Fruit fly (Drosophila melanogaster): ENCODE measurements around the gene PolrMT.

The PolrMT gene

DNA sequence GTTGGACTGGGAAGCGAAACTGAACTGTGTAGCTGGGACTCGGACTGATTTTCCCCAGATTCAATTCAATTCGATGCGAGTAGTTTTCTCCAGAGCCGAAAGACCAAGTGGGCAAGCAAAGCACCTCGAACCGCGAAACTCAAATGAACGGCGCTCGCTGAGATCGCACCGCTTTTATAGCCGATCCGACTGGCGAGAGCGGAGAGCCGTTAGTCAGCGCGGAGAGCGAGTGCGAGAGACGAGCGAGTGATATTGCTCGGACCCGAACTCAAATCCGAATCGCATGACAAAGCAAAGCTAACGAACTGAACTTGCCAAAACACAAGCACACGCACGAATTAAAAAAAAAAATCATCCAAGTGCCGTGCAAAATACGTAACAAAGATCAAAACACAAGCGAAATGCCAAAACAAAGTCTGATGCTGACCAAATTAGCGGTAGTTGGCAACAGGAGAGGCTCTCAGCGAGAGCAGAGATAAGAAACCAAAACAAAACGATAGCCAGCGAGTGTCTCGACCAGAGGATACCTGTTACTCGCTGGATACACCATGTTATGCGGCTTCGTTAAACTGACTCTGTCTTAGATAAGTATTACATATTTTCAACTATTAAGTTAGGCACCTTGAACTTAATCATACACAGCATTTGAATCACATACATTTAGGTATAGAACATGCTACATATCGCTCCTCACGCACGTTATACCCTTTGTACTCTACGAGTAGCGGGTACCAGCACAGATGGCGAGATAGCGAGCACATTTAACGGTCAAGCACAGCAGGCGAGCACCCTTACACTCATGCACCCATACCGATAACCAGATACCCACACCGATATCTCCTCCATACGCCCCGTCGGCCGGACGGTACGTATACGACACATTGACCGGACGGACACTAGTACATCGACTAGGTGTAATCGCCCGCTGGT lies 11.0 kb upstream of the PolrMT start (continued):
- TF ChIP-seq Med (GFP tag) (peak; percentile 91), Xrp1 (GFP tag; IDR thresholded peaks at IDR 0.05) (peak; percentile 75), Ets97D (GFP tag; optimal IDR thresholded peaks at IDR 0.05) (peak; percentile 44), gt (GFP tag; IDR thresholded peaks at IDR 0.05) (no peak), Gsc (GFP tag; IDR thresholded peaks at IDR 0.05) (0 out of 2 replicates have a peak, but pooled peaks have one; percentile 6), CG10209 (GFP tag; optimal IDR thresholded peaks at IDR 0.05) (peak; percentile 72), gsb (GFP tag; IDR thresholded peaks at IDR 0.05) (peak; percentile 55; the same call in 1 of the 2 replicates), jing (GFP tag; optimal IDR thresholded peaks at IDR 0.05) (peak; percentile 47), CG12219 (GFP tag; optimal IDR thresholded peaks at IDR 0.05) (peak; percentile 58), CG30403 (GFP tag; optimal IDR thresholded peaks at IDR 0.05) (peak; percentile 69), stwl (tag; optimal IDR thresholded peaks at IDR 0.05) (peak; percentile 4), chinmo (GFP tag; IDR thresholded peaks at IDR 0.05; ENCODE audit: partially characterized antibody) (peak; percentile 76; the same call in 2 of the 4 replicates), CG12104 (GFP tag; optimal IDR thresholded peaks at IDR 0.05) (peak; percentile 47), Fer2 (tag; optimal IDR thresholded peaks at IDR 0.05) (no peak), onecut (GFP tag; IDR thresholded peaks at IDR 0.05) (no peak; the same call in 1 of the 2 replicates), CG31224 (GFP tag; IDR thresholded peaks at IDR 0.05) (peak; percentile 74), ssp (GFP tag; IDR thresholded peaks at IDR 0.05) (peak; percentile 60), B-H2 (GFP tag; optimal IDR thresholded peaks at IDR 0.05) (peak; percentile 10), da (GFP tag; optimal IDR thresholded peaks at IDR 0.05) (peak; percentile 16), ham (GFP tag; IDR thresholded peaks at IDR 0.05) (no peak), cas (GFP tag; IDR thresholded peaks at IDR 0.05) (0 out of 2 replicates have a peak, but pooled peaks have one; percentile 18), zen2 (GFP tag; IDR thresholded peaks at IDR 0.05; ENCODE audit: partially characterized antibody) (peak; percentile 43; the same call in 1 of the 3 replicates), tll (GFP tag; optimal IDR thresholded peaks at IDR 0.05) (no peak), CG5180 (GFP tag; optimal IDR thresholded peaks at IDR 0.05) (no peak), CG14965 (GFP tag; optimal IDR thresholded peaks at IDR 0.05; ENCODE audit: borderline replicate concordance) (no peak), CG2889 (GFP tag; IDR thresholded peaks at IDR 0.05) (no peak), Six4 (GFP tag; optimal IDR thresholded peaks at IDR 0.05) (peak; percentile 63), CG5953 (GFP tag; IDR thresholded peaks at IDR 0.05) (0 out of 2 replicates have a peak, but pooled peaks have one; percentile 29), Taf1 (GFP tag; IDR thresholded peaks at IDR 0.05) (peak; percentile 55), lbe (GFP tag; optimal IDR thresholded peaks at IDR 0.05) (peak; percentile 52), CG4424 (GFP tag; optimal IDR thresholded peaks at IDR 0.05) (peak; percentile 54), tup (GFP tag; optimal IDR thresholded peaks at IDR 0.05) (peak; percentile 40), Dbx (GFP tag; IDR thresholded peaks at IDR 0.05) (peak; percentile 75; the same call in 2 of the 3 replicates), CG12155 (GFP tag; optimal IDR thresholded peaks at IDR 0.05) (peak; percentile 85), danr (GFP tag; IDR thresholded peaks at IDR 0.05) (peak; percentile 65; the same call in 1 of the 2 replicates), Stat92E (GFP tag; optimal IDR thresholded peaks at IDR 0.05) (no peak), NK7.1 (GFP tag; optimal IDR thresholded peaks at IDR 0.05) (no peak), CG13287 (GFP tag; IDR thresholded peaks at IDR 0.05; ENCODE audit: partially characterized antibody) (peak; percentile 22; the same call in 1 of the 2 replicates), Tbp (GFP tag; optimal IDR thresholded peaks at IDR 0.05) (no peak), h (optimal IDR thresholded peaks at IDR 0.05) (no peak), CG11560 (tag; IDR thresholded peaks at IDR 0.05) (peak; percentile 49), Hmr (GFP tag; optimal IDR thresholded peaks at IDR 0.05) (peak; percentile 88), CG14667 (GFP tag; IDR thresholded peaks at IDR 0.05) (no peak; the same call in 1 of the 2 replicates), Nf-YB (GFP tag; optimal IDR thresholded peaks at IDR 0.05) (peak; percentile 33), Blimp-1 (GFP tag; optimal IDR thresholded peaks at IDR 0.05) (peak; percentile 46), CG10959 (GFP tag; IDR thresholded peaks at IDR 0.05) (0 out of 2 replicates have a peak, but pooled peaks have one; percentile 32), CG12659 (GFP tag; optimal IDR thresholded peaks at IDR 0.05) (peak; percentile 65)
